Fruit fly (Drosophila melanogaster): ENCODE measurements around the gene Mrgn1.
A peak's percentile ranks its signal among the peaks of the same experiment; 100 is the strongest.

The Mrgn1 gene

DNA sequence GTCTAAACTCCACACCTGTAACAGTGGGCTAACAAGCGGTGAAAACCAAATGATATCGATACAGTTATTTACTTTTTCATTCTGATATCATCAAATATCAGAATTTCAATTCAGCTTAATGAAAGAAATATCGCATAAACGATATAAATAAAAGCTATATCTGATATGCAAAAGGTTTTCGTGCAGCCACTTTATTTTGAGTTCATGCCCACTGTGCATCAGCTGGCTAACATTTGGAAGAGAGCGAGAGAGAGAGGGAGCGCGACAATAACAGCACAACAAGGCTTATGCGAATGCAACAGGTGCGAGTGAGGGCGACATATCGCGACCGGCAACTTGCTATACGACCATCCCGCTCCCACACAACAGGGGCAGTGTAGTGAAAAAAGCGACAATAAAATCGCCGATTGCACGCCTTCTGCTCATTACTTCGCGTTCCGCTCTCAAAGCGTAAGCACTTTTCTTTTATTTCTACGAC lies 17.7 kb upstream of the Mrgn1 start, which contains the start of gene CG11151:
Gene CG11151 (plus strand): TSS at position 334 of the 478 bp plus-strand sequence.
- TF ChIP-seq ey (GFP tag; optimal IDR thresholded peaks at IDR 0.05) (peak; percentile 97), dsf (GFP tag; optimal IDR thresholded peaks at IDR 0.05; ENCODE audit: borderline replicate concordance) (peak; percentile 83), CrebA (GFP tag; optimal IDR thresholded peaks at IDR 0.05; ENCODE audit: borderline replicate concordance) (no peak), usp (GFP tag; optimal IDR thresholded peaks at IDR 0.05) (no peak), Hnf4 (GFP tag; optimal IDR thresholded peaks at IDR 0.05) (peak; percentile 97), Rel (GFP tag; optimal IDR thresholded peaks at IDR 0.05) (peak; percentile 77), Rel (tag; optimal IDR thresholded peaks at IDR 0.05) (peak; percentile 78), dmrt93B (GFP tag; optimal IDR thresholded peaks at IDR 0.05) (peak; percentile 89), GATAd (GFP tag; optimal IDR thresholded peaks at IDR 0.05) (peak; percentile 69), dl (GFP tag; optimal IDR thresholded peaks at IDR 0.05; ENCODE audit: insufficient read depth in 1 of 2, partially characterized antibody in 2 of 2) (peak; percentile 7 to 62), Mio (GFP tag; optimal IDR thresholded peaks at IDR 0.05) (peak; percentile 82), OdsH (GFP tag; optimal IDR thresholded peaks at IDR 0.05) (peak; percentile 97), Myc (optimal IDR thresholded peaks at IDR 0.05) (no peak), HLH106 (tag; optimal IDR thresholded peaks at IDR 0.05) (peak; percentile 96), Hr83 (GFP tag; optimal IDR thresholded peaks at IDR 0.05; ENCODE audit: poor library complexity, severe bottlenecking) (peak; percentile 39), fru (GFP tag; optimal IDR thresholded peaks at IDR 0.05) (peak; percentile 99), N (GFP tag; optimal IDR thresholded peaks at IDR 0.05) (no peak), CG9705 (GFP tag; optimal IDR thresholded peaks at IDR 0.05) (peak; percentile 95), Vsx2 (GFP tag; optimal IDR thresholded peaks at IDR 0.05; ENCODE audit: partially characterized antibody) (no peak), lola (GFP tag; optimal IDR thresholded peaks at IDR 0.05) (no peak), Jra (GFP tag; optimal IDR thresholded peaks at IDR 0.05) (peak; percentile 91), rgr (GFP tag; optimal IDR thresholded peaks at IDR 0.05) (peak; percentile 98), Abd-B (GFP tag; optimal IDR thresholded peaks at IDR 0.05) (no peak), tai (GFP tag; optimal IDR thresholded peaks at IDR 0.05) (peak; percentile 94), Hr78 (GFP tag; optimal IDR thresholded peaks at IDR 0.05) (no peak), jim (GFP tag; optimal IDR thresholded peaks at IDR 0.05) (no peak), Dif (GFP tag; optimal IDR thresholded peaks at IDR 0.05; ENCODE audit: partially characterized antibody) (peak; percentile 36), h (GFP tag; optimal IDR thresholded peaks at IDR 0.05) (peak; percentile 98), sv (GFP tag; optimal IDR thresholded peaks at IDR 0.05) (peak; percentile 90), CG32264 (GFP tag; optimal IDR thresholded peaks at IDR 0.05) (peak; percentile 93), Sp1 (GFP tag; optimal IDR thresholded peaks at IDR 0.05) (peak; percentile 97), woc (GFP tag; optimal IDR thresholded peaks at IDR 0.05) (peak; percentile 98), brk (GFP tag; optimal IDR thresholded peaks at IDR 0.05) (peak; percentile 88), br (GFP tag; optimal IDR thresholded peaks at IDR 0.05) (peak; percentile 98), pan (optimal IDR thresholded peaks at IDR 0.05) (no peak), sage (GFP tag; optimal IDR thresholded peaks at IDR 0.05) (peak; percentile 96), foxo (GFP tag; optimal IDR thresholded peaks at IDR 0.05) (peak; percentile 93 to 98), psq (GFP tag; optimal IDR thresholded peaks at IDR 0.05) (peak; percentile 93), Dfd (GFP tag; optimal IDR thresholded peaks at IDR 0.05) (no peak)

DNA sequence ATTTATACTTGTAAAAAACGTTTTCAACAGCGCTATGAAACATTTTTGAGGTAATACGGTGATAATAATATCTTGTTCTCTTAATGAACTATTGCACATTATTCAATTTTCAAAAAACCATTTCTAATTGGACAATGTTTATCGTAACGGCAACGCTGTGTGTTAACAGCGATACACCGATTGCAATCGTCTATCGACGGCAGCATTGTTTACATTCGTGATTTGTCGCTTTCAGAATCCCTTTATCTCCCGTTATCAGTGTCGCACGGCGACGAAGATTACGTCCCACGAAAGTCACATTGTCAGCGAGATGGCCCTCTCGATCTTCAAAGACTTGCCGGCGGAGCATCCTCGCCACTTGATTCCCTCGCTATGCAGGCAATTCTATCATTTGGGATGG lies 16.2 kb upstream of the Mrgn1 start, which contains the start of gene CG11134:
Gene CG11134 (plus strand): TSS at position 4 of the 400 bp plus-strand sequence.
- no peak for TF ChIP-seq woc (GFP tag; optimal IDR thresholded peaks at IDR 0.05)
- TF ChIP-seq Rel (GFP tag; optimal IDR thresholded peaks at IDR 0.05), result no peak
- TF ChIP-seq Rel (tag; optimal IDR thresholded peaks at IDR 0.05), result peak; percentile 5

- TF ChIP-seq tai (GFP tag; optimal IDR thresholded peaks at IDR 0.05) (no peak), Dif (GFP tag; optimal IDR thresholded peaks at IDR 0.05; ENCODE audit: partially characterized antibody) (no peak), Mio (GFP tag; optimal IDR thresholded peaks at IDR 0.05) (no peak), foxo (GFP tag; optimal IDR thresholded peaks at IDR 0.05) (no peak), h (GFP tag; optimal IDR thresholded peaks at IDR 0.05) (no peak), jim (GFP tag; optimal IDR thresholded peaks at IDR 0.05) (peak; percentile 3), sv (GFP tag; optimal IDR thresholded peaks at IDR 0.05) (no peak), brk (GFP tag; optimal IDR thresholded peaks at IDR 0.05) (no peak), HLH106 (tag; optimal IDR thresholded peaks at IDR 0.05) (no peak), sage (GFP tag; optimal IDR thresholded peaks at IDR 0.05) (no peak), CG32264 (GFP tag; optimal IDR thresholded peaks at IDR 0.05) (no peak), br (GFP tag; optimal IDR thresholded peaks at IDR 0.05) (no peak), Hr83 (GFP tag; optimal IDR thresholded peaks at IDR 0.05; ENCODE audit: poor library complexity, severe bottlenecking) (no peak), Myc (optimal IDR thresholded peaks at IDR 0.05) (peak; percentile 59), Hr78 (GFP tag; optimal IDR thresholded peaks at IDR 0.05) (no peak), lola (GFP tag; optimal IDR thresholded peaks at IDR 0.05) (no peak), Hnf4 (GFP tag; optimal IDR thresholded peaks at IDR 0.05) (peak; percentile 13), Abd-B (GFP tag; optimal IDR thresholded peaks at IDR 0.05) (no peak), dmrt93B (GFP tag; optimal IDR thresholded peaks at IDR 0.05) (no peak), CG9705 (GFP tag; optimal IDR thresholded peaks at IDR 0.05) (no peak), woc (GFP tag; optimal IDR thresholded peaks at IDR 0.05) (no peak), usp (GFP tag; optimal IDR thresholded peaks at IDR 0.05) (no peak), ey (GFP tag; optimal IDR thresholded peaks at IDR 0.05) (no peak), OdsH (GFP tag; optimal IDR thresholded peaks at IDR 0.05) (no peak), Vsx2 (GFP tag; optimal IDR thresholded peaks at IDR 0.05; ENCODE audit: partially characterized antibody) (no peak), Dfd (GFP tag; optimal IDR thresholded peaks at IDR 0.05) (no peak), N (GFP tag; optimal IDR thresholded peaks at IDR 0.05) (no peak), pan (optimal IDR thresholded peaks at IDR 0.05) (no peak), Jra (GFP tag; optimal IDR thresholded peaks at IDR 0.05) (peak; percentile 6), dl (GFP tag; optimal IDR thresholded peaks at IDR 0.05; ENCODE audit: insufficient read depth in 1 of 2, partially characterized antibody in 2 of 2) (no peak), rgr (GFP tag; optimal IDR thresholded peaks at IDR 0.05) (no peak)
These were observed 14.4 kb upstream of the Mrgn1 start, which contains the start of gene g for dm6 chrX:13736174-13736482. g (minus strand) TSS chrX:13736278.

Measured in whole organism, wandering third instar larva.